Fruit fly (Drosophila melanogaster) whole organism, embryonic: ENCODE data around the gene CG8630.

Source experiments
- ATbp ChIP-seq: fragments of 200-800 bp; sonication (Bioruptor generic); optimal IDR thresholded peaks from 2 replicates; lab custom pipeline; 2017; ENCODE audit warnings: missing biosample characterization, mild to moderate bottlenecking, missing genetic modification characterization, missing genetic modification reagents
- CG10209 ChIP-seq: fragments of 200-800 bp; sonication (Bioruptor generic); optimal IDR thresholded peaks from 3 replicates; lab custom pipeline; 2017; ENCODE audit warnings: missing biosample characterization, mild to moderate bottlenecking, missing genetic modification characterization, missing genetic modification reagents
- CG1024 ChIP-seq: fragments of 200-800 bp; sonication (Bioruptor generic); IDR thresholded peaks from 2 replicates; pipeline ENCODE4 v1.3.6; 2022; ENCODE audit warnings: missing biosample characterization, missing genetic modification characterization
- CG11695 ChIP-seq: fragments of 200-800 bp; sonication (Bioruptor generic); IDR thresholded peaks from 3 replicates; pipeline ENCODE4 v1.3.6; 2022; ENCODE audit warnings: missing biosample characterization, missing genetic modification characterization
- CG12219 ChIP-seq: fragments of 200-800 bp; sonication (Bioruptor generic); optimal IDR thresholded peaks from 3 replicates; lab custom pipeline; 2018; ENCODE audit warnings: missing biosample characterization, mild to moderate bottlenecking, missing genetic modification characterization
- CG12299 ChIP-seq: fragments of 200-800 bp; sonication (Bioruptor generic); optimal IDR thresholded peaks from 2 replicates; lab custom pipeline; 2018; ENCODE audit warnings: missing biosample characterization, mild to moderate bottlenecking, missing genetic modification characterization
- CG13775 ChIP-seq: fragments of 200-800 bp; sonication (Bioruptor generic); optimal IDR thresholded peaks from 3 replicates; lab custom pipeline; 2017; ENCODE audit warnings: missing biosample characterization, mild to moderate bottlenecking, missing genetic modification characterization
- CG15269 ChIP-seq: fragments of 200-800 bp; sonication (Bioruptor generic); optimal IDR thresholded peaks from 2 replicates; lab custom pipeline; 2018; ENCODE audit warnings: missing biosample characterization, mild to moderate bottlenecking, missing genetic modification characterization, moderate library complexity
- CG17361 ChIP-seq: fragments of 200-800 bp; sonication (Bioruptor generic); IDR thresholded peaks from 3 replicates; pipeline ENCODE4 v1.3.6; 2022; ENCODE audit warnings: missing biosample characterization, missing genetic modification characterization
- CG17829 ChIP-seq: fragments of 200-800 bp; optimal IDR thresholded peaks from 2 replicates; lab custom pipeline; 2019; ENCODE audit warnings: missing biosample characterization, mild to moderate bottlenecking, missing genetic modification characterization, moderate library complexity
- CG2199 ChIP-seq: fragments of 200-800 bp; sonication (Bioruptor generic); IDR thresholded peaks from 3 replicates; pipeline ENCODE4 v1.3.6; 2022; ENCODE audit warnings: missing biosample characterization, missing genetic modification characterization
- CG2202 ChIP-seq: fragments of 200-800 bp; sonication (Bioruptor generic); optimal IDR thresholded peaks from 2 replicates; lab custom pipeline; 2018; ENCODE audit warnings: missing biosample characterization, mild to moderate bottlenecking, missing genetic modification characterization
- CG2889 ChIP-seq: fragments of 200-800 bp; sonication (Bioruptor generic); IDR thresholded peaks from 3 replicates; pipeline ENCODE4 v1.3.6; 2022; ENCODE audit warnings: missing biosample characterization, missing genetic modification characterization
- CG3065 ChIP-seq: fragments of 200-800 bp; sonication (Bioruptor generic); optimal IDR thresholded peaks from 2 replicates; lab custom pipeline; 2016; ENCODE audit warnings: missing biosample characterization, missing genetic modification characterization
- CG31365 ChIP-seq: fragments of 200-800 bp; sonication (Bioruptor generic); optimal IDR thresholded peaks from 2 replicates; lab custom pipeline; 2018; ENCODE audit warnings: missing biosample characterization, mild to moderate bottlenecking, missing genetic modification characterization
- CG32767 ChIP-seq: fragments of 200-800 bp; sonication (Bioruptor generic); IDR thresholded peaks from 2 replicates; pipeline ENCODE4 v1.3.6; 2022; ENCODE audit warnings: missing biosample characterization, missing genetic modification characterization
- CG4820 ChIP-seq: fragments of 200-800 bp; sonication (Bioruptor generic); optimal IDR thresholded peaks from 3 replicates; lab custom pipeline; 2016; ENCODE audit warnings: missing biosample characterization, missing genetic modification characterization
- CG6175 ChIP-seq: fragments of 200-800 bp; sonication (Bioruptor generic); IDR thresholded peaks from 3 replicates; pipeline ENCODE4 v1.3.6; 2022; ENCODE audit warnings: missing biosample characterization, missing genetic modification characterization
- CG6813 ChIP-seq: fragments of 200-800 bp; sonication (Bioruptor generic); optimal IDR thresholded peaks from 2 replicates; lab custom pipeline; 2017; ENCODE audit warnings: missing biosample characterization, missing genetic modification characterization, mild to moderate bottlenecking, moderate library complexity, missing genetic modification reagents
- Doc3 ChIP-seq: fragments of 200-800 bp; sonication (Bioruptor generic); IDR thresholded peaks from 3 replicates; pipeline ENCODE4 v1.3.6; 2022; ENCODE audit warnings: missing biosample characterization, missing genetic modification characterization; ENCODE audit not compliant: partially characterized antibody
- HLHmδ ChIP-seq: fragments of 200-800 bp; sonication (Bioruptor generic); optimal IDR thresholded peaks from 2 replicates; lab custom pipeline; 2018; ENCODE audit warnings: missing biosample characterization, mild to moderate bottlenecking, missing genetic modification characterization, moderate library complexity
- Hr51 ChIP-seq, 2 experiments: fragments of 200-800 bp; sonication (Bioruptor generic); optimal IDR thresholded peaks; 2 replicates in 1 of 2; 3 replicates in 1 of 2; lab custom pipeline; 2016 to 2018; ENCODE audit warnings: missing biosample characterization in 2 of 2, missing genetic modification characterization in 2 of 2, mild to moderate bottlenecking in 1 of 2, moderate library complexity in 1 of 2
- Nf-YB ChIP-seq: fragments of 200-800 bp; sonication (Bioruptor generic); optimal IDR thresholded peaks from 3 replicates; lab custom pipeline; 2019; ENCODE audit warnings: missing biosample characterization, mild to moderate bottlenecking, missing genetic modification characterization, moderate library complexity
- Optix ChIP-seq: fragments of 200-800 bp; sonication (Bioruptor generic); IDR thresholded peaks from 3 replicates; pipeline ENCODE4 v1.3.6; 2022; ENCODE audit warnings: missing biosample characterization, missing genetic modification characterization
- Vsx1 ChIP-seq: fragments of 200-800 bp; sonication (Bioruptor generic); optimal IDR thresholded peaks from 2 replicates; lab custom pipeline; 2017; ENCODE audit warnings: missing biosample characterization, mild to moderate bottlenecking, missing genetic modification characterization, missing genetic modification reagents
- danr ChIP-seq: fragments of 200-800 bp; sonication (Bioruptor generic); IDR thresholded peaks from 2 replicates; pipeline ENCODE4 v1.3.6; 2022; ENCODE audit warnings: missing biosample characterization, missing genetic modification characterization
- emc ChIP-seq: fragments of 200-800 bp; sonication (Bioruptor generic); optimal IDR thresholded peaks from 2 replicates; lab custom pipeline; 2016; ENCODE audit warnings: missing biosample characterization, missing genetic modification characterization
- exex ChIP-seq: fragments of 200-800 bp; sonication (Bioruptor generic); optimal IDR thresholded peaks from 4 replicates; lab custom pipeline; 2018; ENCODE audit warnings: missing biosample characterization, mild to moderate bottlenecking, missing genetic modification characterization, moderate library complexity
- fd96Cb ChIP-seq: fragments of 200-800 bp; sonication (Bioruptor generic); optimal IDR thresholded peaks from 2 replicates; lab custom pipeline; 2018; ENCODE audit warnings: missing biosample characterization, mild to moderate bottlenecking, missing genetic modification characterization, moderate library complexity
- grau ChIP-seq: fragments of 200-800 bp; optimal IDR thresholded peaks from 3 replicates; lab custom pipeline; 2019; ENCODE audit warnings: missing biosample characterization, mild to moderate bottlenecking, missing genetic modification characterization, moderate library complexity
- gsb ChIP-seq: fragments of 200-800 bp; sonication (Bioruptor generic); IDR thresholded peaks from 2 replicates; pipeline ENCODE4 v1.3.6; 2022; ENCODE audit warnings: missing biosample characterization, missing genetic modification characterization
- hbn ChIP-seq: fragments of 200-800 bp; sonication (Bioruptor generic); IDR thresholded peaks from 2 replicates; pipeline ENCODE4 v1.3.6; 2022; ENCODE audit warnings: missing biosample characterization, missing genetic modification characterization; ENCODE audit not compliant: partially characterized antibody
- knrl ChIP-seq: fragments of 200-800 bp; sonication (Bioruptor generic); IDR thresholded peaks from 3 replicates; pipeline ENCODE4 v1.3.6; 2022; ENCODE audit warnings: missing biosample characterization, missing genetic modification characterization; ENCODE audit not compliant: partially characterized antibody
- lov ChIP-seq, 2 experiments: fragments of 200-800 bp in 1 of 2; fragments of >200 bp in 1 of 2; sonication (Bioruptor generic) in 1 of 2; IDR thresholded peaks in 1 of 2; optimal IDR thresholded peaks in 1 of 2; 2 replicates in 1 of 2; 3 replicates in 1 of 2; pipeline versions ENCODE4 v1.3.6 to Lab custom; 2017 to 2022; ENCODE audit warnings: missing biosample characterization in 1 of 2, missing genetic modification characterization in 1 of 2
- mam ChIP-seq: fragments of 200-800 bp; sonication (Bioruptor generic); optimal IDR thresholded peaks from 3 replicates; lab custom pipeline; 2016; ENCODE audit warnings: missing biosample characterization, missing genetic modification characterization
- phol ChIP-seq: fragments of 200-800 bp; sonication (Bioruptor generic); optimal IDR thresholded peaks from 3 replicates; lab custom pipeline; 2018; ENCODE audit warnings: missing biosample characterization, mild to moderate bottlenecking, missing genetic modification characterization, moderate library complexity
- psq ChIP-seq: fragments of 200-800 bp; sonication (Bioruptor generic); optimal IDR thresholded peaks from 2 replicates; lab custom pipeline; 2017; ENCODE audit warnings: missing biosample characterization, missing genetic modification characterization
- rib ChIP-seq: fragments of 200-800 bp; sonication (Bioruptor generic); IDR thresholded peaks from 2 replicates; pipeline ENCODE4 v1.3.6; 2022; ENCODE audit warnings: missing biosample characterization, missing genetic modification characterization
- row ChIP-seq: fragments of 200-800 bp; sonication (Bioruptor generic); IDR thresholded peaks from 3 replicates; pipeline ENCODE4 v1.3.6; 2022; ENCODE audit warnings: missing biosample characterization, missing genetic modification characterization
- slbo ChIP-seq: fragments of 200-800 bp; sonication (Bioruptor generic); IDR thresholded peaks from 2 replicates; pipeline ENCODE4 v1.3.6; 2022; ENCODE audit warnings: missing biosample characterization, missing genetic modification characterization
- so ChIP-seq: fragments of 200-800 bp; sonication (Bioruptor generic); IDR thresholded peaks from 3 replicates; pipeline ENCODE4 v1.3.6; 2022; ENCODE audit warnings: missing biosample characterization, missing genetic modification characterization
- tup ChIP-seq: fragments of 200-800 bp; sonication (Bioruptor generic); optimal IDR thresholded peaks from 2 replicates; lab custom pipeline; 2016; ENCODE audit warnings: missing biosample characterization, mild to moderate bottlenecking, missing genetic modification characterization, moderate library complexity
- vvl ChIP-seq: fragments of 200-800 bp; sonication (Bioruptor generic); IDR thresholded peaks from 2 replicates; pipeline ENCODE4 v1.3.6; 2022; ENCODE audit warnings: missing biosample characterization, missing genetic modification characterization
- wdn ChIP-seq: fragments of 200-800 bp; sonication (Bioruptor generic); IDR thresholded peaks from 2 replicates; pipeline ENCODE4 v1.3.6; 2022; ENCODE audit warnings: missing biosample characterization, missing genetic modification characterization
- wek ChIP-seq: fragments of 200-800 bp; sonication (Bioruptor generic); optimal IDR thresholded peaks from 3 replicates; lab custom pipeline; 2018; ENCODE audit warnings: missing biosample characterization, mild to moderate bottlenecking, missing genetic modification characterization, moderate library complexity
- zen ChIP-seq: fragments of 200-800 bp; sonication (Bioruptor generic); optimal IDR thresholded peaks from 3 replicates; lab custom pipeline; 2018; ENCODE audit warnings: missing biosample characterization, mild to moderate bottlenecking, missing genetic modification characterization, moderate library complexity

The CG8630 gene

DNA sequence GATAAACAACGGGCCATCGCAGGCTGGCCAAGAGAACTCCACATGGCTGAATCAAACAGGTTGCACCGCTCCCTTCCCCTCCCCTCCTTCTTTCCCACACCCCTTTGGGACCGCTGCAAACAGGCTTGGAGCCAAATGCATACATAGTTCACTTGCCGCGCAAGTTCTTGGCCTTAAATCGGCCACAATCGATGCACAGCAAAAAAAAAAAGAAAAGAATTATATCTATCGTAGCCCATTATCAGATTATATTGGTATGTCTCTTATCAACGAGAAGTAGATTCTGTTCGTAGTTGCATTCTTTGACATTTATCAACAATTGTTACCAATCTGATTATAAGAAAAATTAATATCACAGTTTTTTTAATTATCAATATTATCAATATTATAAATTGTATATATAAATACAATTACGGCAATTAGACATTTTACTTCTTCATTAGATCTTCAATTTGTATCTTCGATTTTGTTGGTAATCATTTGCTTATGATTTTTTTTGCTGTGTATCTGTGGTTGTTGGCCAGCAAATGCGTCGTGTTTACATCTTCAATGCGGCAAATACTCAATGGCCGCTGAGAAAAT, 25.9 kb downstream of the CG8630 start (continued):
- TF ChIP-seq CG1024 (GFP tag; lab: Robert Waterston, UW) (no peak), lov (optimal IDR thresholded peaks at IDR 0.05; lab: Kevin White, UChicago) (no peak), lov (GFP tag; IDR thresholded peaks at IDR 0.05; lab: Robert Waterston, UW) (no peak), row (GFP tag; lab: Robert Waterston, UW) (peak; percentile 33; the same call in 2 of the 3 replicates), ATbp (peak; percentile 28), Vsx1 (GFP tag; lab: Kevin White, UChicago) (no peak), Doc3 (GFP tag; lab: Robert Waterston, UW) (no peak), knrl (GFP tag; lab: Robert Waterston, UW) (no peak), CG2202 (peak; percentile 55), CG2199 (GFP tag; lab: Robert Waterston, UW) (no peak), emc (GFP tag; lab: Kevin White, UChicago) (no peak), CG12299 (tag; lab: Kevin White, UChicago) (no peak), HLHmδ (GFP tag; lab: Kevin White, UChicago) (no peak), CG12219 (GFP tag; lab: Kevin White, UChicago) (no peak), CG32767 (GFP tag; lab: Robert Waterston, UW) (peak; percentile 13; the same call in 1 of the 2 replicates), CG3065 (GFP tag; lab: Kevin White, UChicago) (no peak), wek (GFP tag; lab: Kevin White, UChicago) (no peak), tup (GFP tag; lab: Kevin White, UChicago) (no peak), Hr51 (GFP tag; optimal IDR thresholded peaks at IDR 0.05; lab: Kevin White, UChicago) (no peak), CG17361 (GFP tag; lab: Robert Waterston, UW) (peak; percentile 88; the same call in 2 of the 3 replicates), zen (tag; lab: Kevin White, UChicago) (no peak), CG11695 (GFP tag; lab: Robert Waterston, UW) (no peak), hbn (GFP tag; lab: Robert Waterston, UW) (no peak), fd96Cb (peak; percentile 65), CG4820 (GFP tag; lab: Kevin White, UChicago) (peak; percentile 36), wdn (GFP tag; lab: Robert Waterston, UW) (no peak), CG2889 (GFP tag; lab: Robert Waterston, UW) (no peak), psq (GFP tag; lab: Kevin White, UChicago) (no peak), CG15269 (tag; lab: Kevin White, UChicago) (peak; percentile 19), CG31365 (tag; lab: Kevin White, UChicago) (no peak), grau (peak; percentile 62), Nf-YB (GFP tag; lab: Kevin White, UChicago) (peak; percentile 52), phol (tag; lab: Kevin White, UChicago) (peak; percentile 79), slbo (GFP tag; lab: Robert Waterston, UW) (no peak), rib (no peak), so (GFP tag; lab: Robert Waterston, UW) (no peak), CG10209 (GFP tag; lab: Kevin White, UChicago) (peak; percentile 33), gsb (no peak), mam (GFP tag; lab: Kevin White, UChicago) (no peak), CG13775 (peak; percentile 3), CG6813 (GFP tag; lab: Kevin White, UChicago) (no peak), exex (no peak), vvl (GFP tag; lab: Robert Waterston, UW) (0 out of 2 replicates have a peak, but pooled peaks have one; percentile 26), danr (GFP tag; lab: Robert Waterston, UW) (no peak), CG6175 (GFP tag; lab: Robert Waterston, UW) (no peak), CG17829 (tag; lab: Kevin White, UChicago) (peak; percentile 68), Optix (GFP tag; lab: Robert Waterston, UW) (no peak)
